Worm (Caenorhabditis elegans): ENCODE results near the gene B0403.6.

B0403.6 gene

ce11 chrX:7075250-7075649, at the start of gene B0403.6:
Gene B0403.6 (minus strand): TSS chrX:7075350.
- TF ChIP-seq ces-1 (GFP tag; optimal IDR thresholded peaks at IDR 0.05) (no peak), lin-13 (tag; optimal IDR thresholded peaks at IDR 0.05) (no peak), nhr-2 (tag; optimal IDR thresholded peaks at IDR 0.05) (no peak), snpc-4 (tag; optimal IDR thresholded peaks at IDR 0.05) (no peak), unc-62 (GFP tag; optimal IDR thresholded peaks at IDR 0.05) (no peak), mab-5 (tag; optimal IDR thresholded peaks at IDR 0.05) (no peak), M03D4.4 (tag; optimal IDR thresholded peaks at IDR 0.05) (no peak), nhr-12 (tag; optimal IDR thresholded peaks at IDR 0.05) (no peak), ztf-11 (tag; optimal IDR thresholded peaks at IDR 0.05) (no peak)

ce11 chrX:7124044-7124443, 48.9 kb upstream of the B0403.6 start:
- TF ChIP-seq nhr-28 (tag; optimal IDR thresholded peaks at IDR 0.05) = no peak
- TF ChIP-seq cnd-1 (tag; optimal IDR thresholded peaks at IDR 0.05) = no peak
- no peak for TF ChIP-seq ces-1 (GFP tag; optimal IDR thresholded peaks at IDR 0.05)
- no peak for TF ChIP-seq bed-3 (GFP tag; optimal IDR thresholded peaks at IDR 0.05)
- TF ChIP-seq drap-1 (GFP tag; optimal IDR thresholded peaks at IDR 0.05) = no peak
- TF ChIP-seq mls-2 (tag; optimal IDR thresholded peaks at IDR 0.05) = no peak
- TF ChIP-seq nhr-237 (tag; optimal IDR thresholded peaks at IDR 0.05) = no peak
- no peak for TF ChIP-seq lin-32 (GFP tag; optimal IDR thresholded peaks at IDR 0.05)
- no peak for TF ChIP-seq mep-1 (tag; optimal IDR thresholded peaks at IDR 0.05)
- TF ChIP-seq ztf-11 (tag; optimal IDR thresholded peaks at IDR 0.05) = no peak
- no peak for TF ChIP-seq M03D4.4 (tag; optimal IDR thresholded peaks at IDR 0.05)
- TF ChIP-seq mab-5 (tag; optimal IDR thresholded peaks at IDR 0.05) = no peak
- TF ChIP-seq ham-2 (GFP tag; optimal IDR thresholded peaks at IDR 0.05) = no peak
- TF ChIP-seq nhr-2 (tag; optimal IDR thresholded peaks at IDR 0.05) = no peak
- no peak for TF ChIP-seq sem-2 (GFP tag; optimal IDR thresholded peaks at IDR 0.05)
- no peak for TF ChIP-seq pha-4 (tag; optimal IDR thresholded peaks at IDR 0.05)
- no peak for TF ChIP-seq elt-1 (tag; optimal IDR thresholded peaks at IDR 0.05; ENCODE audit: borderline replicate concordance, insufficient read depth)
- TF ChIP-seq snpc-4 (tag; optimal IDR thresholded peaks at IDR 0.05) = no peak
- no peak for TF ChIP-seq zip-8 (tag; optimal IDR thresholded peaks at IDR 0.05)
- TF ChIP-seq sptf-1 (tag; optimal IDR thresholded peaks at IDR 0.05) = no peak

ce11 chrX:7122655-7123054, 47.5 kb upstream of the B0403.6 start:
- TF ChIP-seq zip-8 (tag; optimal IDR thresholded peaks at IDR 0.05) = no peak
- TF ChIP-seq mls-2 (tag; optimal IDR thresholded peaks at IDR 0.05) = no peak
- TF ChIP-seq unc-120 (tag; optimal IDR thresholded peaks at IDR 0.05; ENCODE audit: poor library complexity, severe bottlenecking) = no peak
- TF ChIP-seq pha-4 (tag; optimal IDR thresholded peaks at IDR 0.05) = no peak
- no peak for TF ChIP-seq nhr-237 (tag; optimal IDR thresholded peaks at IDR 0.05)
- no peak for TF ChIP-seq nhr-76 (tag; optimal IDR thresholded peaks at IDR 0.05)
- no peak for TF ChIP-seq ceh-83 (GFP tag; optimal IDR thresholded peaks at IDR 0.05)
- TF ChIP-seq flh-1 (GFP tag; optimal IDR thresholded peaks at IDR 0.05) = no peak
- TF ChIP-seq drap-1 (GFP tag; optimal IDR thresholded peaks at IDR 0.05) = no peak
- TF ChIP-seq nhr-2 (tag; optimal IDR thresholded peaks at IDR 0.05) = no peak
- no peak for TF ChIP-seq bed-3 (GFP tag; optimal IDR thresholded peaks at IDR 0.05)
- TF ChIP-seq mab-5 (tag; optimal IDR thresholded peaks at IDR 0.05) = no peak

- TF ChIP-seq elt-3 (tag; optimal IDR thresholded peaks at IDR 0.05) = no peak
- TF ChIP-seq tbx-8 (GFP tag; optimal IDR thresholded peaks at IDR 0.05) = no peak
- no peak for TF ChIP-seq blmp-1 (tag; optimal IDR thresholded peaks at IDR 0.05)
- no peak for TF ChIP-seq ceh-39 (tag; optimal IDR thresholded peaks at IDR 0.05)
- TF ChIP-seq nhr-28 (tag; optimal IDR thresholded peaks at IDR 0.05) = no peak
Observed at ce11 chrX:7116896-7117295, 41.7 kb upstream of the B0403.6 start, which contains the start of gene hen-1. Gene hen-1 (minus strand): TSS chrX:7116996.

- TF ChIP-seq mep-1 (tag; optimal IDR thresholded peaks at IDR 0.05) (no peak), hlh-1 (tag; optimal IDR thresholded peaks at IDR 0.05) (no peak), sem-2 (GFP tag; optimal IDR thresholded peaks at IDR 0.05) (no peak), nhr-12 (tag; optimal IDR thresholded peaks at IDR 0.05) (no peak), M03D4.4 (tag; optimal IDR thresholded peaks at IDR 0.05) (no peak), lin-13 (tag; optimal IDR thresholded peaks at IDR 0.05) (no peak), nhr-2 (tag; optimal IDR thresholded peaks at IDR 0.05) (no peak), lin-32 (GFP tag; optimal IDR thresholded peaks at IDR 0.05) (no peak), ceh-83 (GFP tag; optimal IDR thresholded peaks at IDR 0.05) (no peak), sptf-1 (tag; optimal IDR thresholded peaks at IDR 0.05) (no peak), pha-4 (tag; optimal IDR thresholded peaks at IDR 0.05) (no peak), nhr-237 (tag; optimal IDR thresholded peaks at IDR 0.05) (no peak), mls-2 (tag; optimal IDR thresholded peaks at IDR 0.05) (no peak), ztf-11 (tag; optimal IDR thresholded peaks at IDR 0.05) (no peak)
Observed at ce11 chrX:7112589-7112988, 37.4 kb upstream of the B0403.6 start, which contains the start of gene C36B7.1. Gene C36B7.1 (plus strand): TSS chrX:7112889.
